Worm (Caenorhabditis elegans) whole organism, early embryonic: ENCODE data around the gene K02E11.3.

ENCODE experiments used
- B0310.2 ChIP-seq: sonication (generic microtip); optimal IDR thresholded peaks from 2 replicates; lab custom pipeline; 2016; ENCODE audit warnings: mild to moderate bottlenecking, missing genetic modification characterization, missing compliant biosample characterization
- F13C5.2 ChIP-seq: sonication (generic microtip); optimal IDR thresholded peaks from 2 replicates; lab custom pipeline; 2017; ENCODE audit warnings: mild to moderate bottlenecking, missing genetic modification characterization, inconsistent platforms, missing compliant biosample characterization
- aly-1 ChIP-seq: sonication (generic microtip); optimal IDR thresholded peaks from 2 replicates; lab custom pipeline; 2016; ENCODE audit warnings: missing genetic modification characterization, missing compliant biosample characterization
- ama-1 ChIP-seq: fragments of 150-350 bp; optimal IDR thresholded peaks from 2 replicates; lab custom pipeline; 2014
- ceh-13 ChIP-seq: fragments of 200-800 bp; sonication (Bioruptor generic); optimal IDR thresholded peaks from 2 replicates; lab custom pipeline; 2018; ENCODE audit warnings: mild to moderate bottlenecking, missing genetic modification characterization, missing compliant biosample characterization
- ceh-36 ChIP-seq: sonication (generic microtip); optimal IDR thresholded peaks from 2 replicates; lab custom pipeline; 2016; ENCODE audit warnings: missing genetic modification characterization, inconsistent platforms, missing compliant biosample characterization
- ets-7 ChIP-seq: sonication (generic microtip); optimal IDR thresholded peaks from 2 replicates; lab custom pipeline; 2016; ENCODE audit warnings: missing genotype, missing genetic modification characterization, missing compliant biosample characterization
- flt-1 ChIP-seq: fragments of 200-800 bp; sonication (Bioruptor generic); IDR thresholded peaks from 2 replicates; pipeline ENCODE4 v1.3.6; 2022; ENCODE audit warnings: missing genetic modification characterization, missing compliant biosample characterization
- hmbx-1 ChIP-seq: sonication (generic microtip); optimal IDR thresholded peaks from 2 replicates; lab custom pipeline; 2016; ENCODE audit warnings: mild to moderate bottlenecking, missing genetic modification characterization, missing compliant biosample characterization
- hmg-4 ChIP-seq: fragments of 200-800 bp; sonication (Bioruptor generic); optimal IDR thresholded peaks from 2 replicates; lab custom pipeline; 2018; ENCODE audit warnings: mild to moderate bottlenecking, missing genetic modification characterization, missing compliant biosample characterization
- hnd-1 ChIP-seq: sonication (generic microtip); optimal IDR thresholded peaks from 2 replicates; lab custom pipeline; 2016; ENCODE audit warnings: missing genetic modification characterization, missing compliant biosample characterization
- pes-1 ChIP-seq: fragments of 200-800 bp; sonication (Bioruptor generic); IDR thresholded peaks from 2 replicates; pipeline ENCODE4 v1.3.6; 2022; ENCODE audit warnings: missing genetic modification reagents, missing genetic modification characterization, missing compliant biosample characterization
- scrt-1 ChIP-seq: fragments of 200-800 bp; sonication (Bioruptor generic); IDR thresholded peaks from 2 replicates; pipeline ENCODE4 v1.3.6; 2022; ENCODE audit warnings: missing genetic modification characterization, missing compliant biosample characterization
- sea-1 ChIP-seq: fragments of 200-800 bp; sonication (Bioruptor generic); conservative IDR thresholded peaks from 2 replicates; pipeline ENCODE4 v1.3.6; 2022; ENCODE audit warnings: missing genetic modification characterization, missing compliant biosample characterization
- tbx-11 ChIP-seq: fragments of 200-800 bp; sonication (Bioruptor generic); IDR thresholded peaks from 2 replicates; pipeline ENCODE4 v1.3.6; 2022; ENCODE audit warnings: missing genetic modification characterization, missing compliant biosample characterization
- tbx-37 ChIP-seq: fragments of 200-800 bp; sonication (Bioruptor generic); conservative IDR thresholded peaks from 2 replicates; pipeline ENCODE4 v1.3.6; 2022; ENCODE audit warnings: missing genetic modification reagents, missing genetic modification characterization, missing compliant biosample characterization
- tra-4 ChIP-seq: sonication (generic microtip); optimal IDR thresholded peaks from 2 replicates; lab custom pipeline; 2017; ENCODE audit warnings: missing genetic modification characterization, missing compliant biosample characterization

The K02E11.3 gene

DNA sequence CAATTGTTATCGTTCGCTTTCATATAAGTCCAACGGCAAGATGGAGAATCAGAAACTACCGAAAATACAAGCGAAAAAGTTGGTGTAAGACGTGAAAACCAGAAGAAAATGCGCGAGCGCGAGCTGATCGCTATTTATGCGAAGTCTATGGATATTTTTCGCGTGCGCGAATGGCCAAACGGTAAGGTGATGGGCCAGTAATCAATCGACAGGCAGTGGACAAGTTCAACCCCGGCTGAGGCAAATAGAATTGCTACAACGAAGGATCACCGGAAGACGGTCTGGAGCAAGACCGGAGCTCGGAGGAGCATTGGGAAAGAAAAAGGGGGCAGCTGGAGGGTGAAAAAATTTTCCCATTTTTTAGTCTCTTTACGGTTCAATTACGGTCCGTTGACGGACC lies 9.2 kb downstream of the K02E11.3 start:
- peak; percentile 32; the same call in 1 of the 2 replicates for TF ChIP-seq tbx-37 (GFP tag; lab: Robert Waterston, UW)
- 0 out of 2 replicates have a peak, but pooled peaks have one; percentile 42 for TF ChIP-seq flt-1 (GFP tag; lab: Robert Waterston, UW)
- TF ChIP-seq scrt-1 (GFP tag; lab: Robert Waterston, UW): 0 out of 2 replicates have a peak, but pooled peaks have one; percentile 21
- TF ChIP-seq pes-1: peak; percentile 65
- 0 out of 2 replicates have a peak, but pooled peaks have one; percentile 25 for TF ChIP-seq sea-1 (GFP tag; lab: Robert Waterston, UW)

DNA sequence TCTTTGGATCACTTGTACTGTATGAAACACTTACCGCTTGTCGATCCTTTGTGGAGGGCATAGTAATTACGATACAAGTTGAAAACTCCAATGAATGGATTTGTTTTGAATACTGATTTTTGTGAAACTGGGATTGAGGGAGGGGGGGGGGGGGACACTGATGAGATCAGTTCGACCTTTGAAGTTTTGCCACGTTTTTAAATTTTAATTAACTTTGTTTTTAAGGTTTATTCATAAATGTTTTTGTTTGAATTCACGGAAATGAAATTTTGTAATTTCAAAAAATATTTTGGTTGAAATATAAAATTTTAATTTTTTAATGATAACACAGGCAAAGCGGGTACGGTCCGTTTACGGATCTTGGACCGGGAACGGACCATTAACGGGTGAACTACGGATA lies 10.7 kb downstream of the K02E11.3 start, which contains the start of gene ent-3:
TSS of gene ent-3 (minus strand) at position 101 of the 400 bp plus-strand sequence.
- TF ChIP-seq ama-1 (lab: Kevin White, UChicago): no peak
- TF ChIP-seq B0310.2 (tag; lab: Kevin White, UChicago): no peak
- TF ChIP-seq scrt-1 (GFP tag; lab: Robert Waterston, UW): no peak
- TF ChIP-seq ets-7 (tag; lab: Kevin White, UChicago): no peak
- no peak for TF ChIP-seq aly-1
- TF ChIP-seq tra-4 (tag; lab: Kevin White, UChicago): no peak
- no peak for TF ChIP-seq F13C5.2 (tag; lab: Kevin White, UChicago)
- TF ChIP-seq hnd-1: no peak
- TF ChIP-seq sea-1 (GFP tag; lab: Robert Waterston, UW): no peak
- TF ChIP-seq tbx-11 (GFP tag; lab: Robert Waterston, UW): no peak
- TF ChIP-seq hmg-4: no peak

DNA sequence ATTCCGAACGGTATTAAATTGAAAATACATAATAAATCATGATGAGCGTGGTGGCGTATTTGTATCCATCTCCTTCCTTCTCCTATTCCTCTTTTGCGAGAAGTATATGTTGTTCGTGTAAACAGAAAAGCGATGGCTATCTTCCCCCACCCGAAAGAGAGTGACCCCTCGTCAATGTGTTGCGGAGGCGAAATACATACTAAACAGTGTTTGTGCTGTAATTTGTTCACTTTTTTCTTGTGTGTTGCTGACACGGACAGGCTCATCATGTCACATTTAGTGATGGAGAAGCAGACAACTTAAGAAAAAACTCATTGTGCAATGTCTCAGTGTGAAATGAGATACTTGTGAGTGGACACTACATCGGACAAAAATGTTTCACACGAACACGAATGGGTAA lies 15.0 kb downstream of the K02E11.3 start:
- TF ChIP-seq tbx-11 (GFP tag; lab: Robert Waterston, UW): no peak
- no peak for TF ChIP-seq sea-1 (GFP tag; lab: Robert Waterston, UW)
- TF ChIP-seq pes-1: no peak
- TF ChIP-seq F13C5.2 (tag; lab: Kevin White, UChicago): no peak
- no peak for TF ChIP-seq tra-4 (tag; lab: Kevin White, UChicago)
- no peak for TF ChIP-seq tbx-37 (GFP tag; lab: Robert Waterston, UW)
- TF ChIP-seq ets-7 (tag; lab: Kevin White, UChicago): no peak
- TF ChIP-seq ceh-36 (tag; lab: Kevin White, UChicago): no peak
- TF ChIP-seq flt-1 (GFP tag; lab: Robert Waterston, UW): no peak
- TF ChIP-seq hmbx-1: no peak
- no peak for TF ChIP-seq ceh-13 (GFP tag; lab: Kevin White, UChicago)
- TF ChIP-seq ama-1 (lab: Kevin White, UChicago): no peak
- no peak for TF ChIP-seq B0310.2 (tag; lab: Kevin White, UChicago)
- no peak for TF ChIP-seq aly-1
- TF ChIP-seq scrt-1 (GFP tag; lab: Robert Waterston, UW): no peak
- TF ChIP-seq hmg-4: no peak
- TF ChIP-seq hnd-1: no peak

DNA sequence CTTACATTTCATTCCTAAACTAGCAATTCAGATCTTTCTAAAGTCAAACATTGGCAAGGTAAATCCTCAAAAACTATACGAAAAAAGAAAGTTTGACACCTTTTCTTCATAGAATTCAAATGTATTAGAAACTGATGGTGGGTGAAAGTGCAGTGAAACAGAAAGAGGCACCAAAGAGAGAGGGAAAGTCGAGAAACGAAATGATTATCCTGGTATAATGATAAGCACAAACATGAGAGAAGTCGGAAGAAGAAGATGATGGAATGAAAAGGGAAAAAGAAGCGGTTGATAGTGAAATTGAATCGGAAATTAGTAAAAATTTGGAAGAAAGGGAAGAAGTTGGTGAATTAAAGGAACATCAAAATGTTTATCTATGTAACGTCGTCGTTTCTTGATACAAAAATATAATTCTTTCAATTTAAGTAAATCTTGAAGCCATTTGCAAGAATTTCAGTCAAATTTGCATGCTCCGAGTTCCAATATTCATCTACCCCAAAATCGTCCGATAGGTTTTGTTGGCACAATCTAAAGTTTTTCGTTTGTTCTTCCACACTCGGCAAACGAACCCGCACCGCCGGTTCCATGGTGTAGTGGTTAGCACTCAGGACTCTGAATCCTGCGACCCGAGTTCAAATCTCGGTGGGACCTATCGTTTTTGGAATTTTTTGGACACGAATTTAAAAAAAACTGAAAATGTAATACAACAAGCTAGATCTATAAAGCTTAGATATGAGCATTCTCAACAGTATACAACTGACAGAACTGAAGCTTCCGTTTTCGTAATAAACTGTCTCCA lies 15.7 kb downstream of the K02E11.3 start:
- TF ChIP-seq F13C5.2 (tag; lab: Kevin White, UChicago) (no peak), ceh-13 (GFP tag; lab: Kevin White, UChicago) (no peak), sea-1 (GFP tag; lab: Robert Waterston, UW) (no peak), hnd-1 (no peak), ama-1 (lab: Kevin White, UChicago) (no peak)

DNA sequence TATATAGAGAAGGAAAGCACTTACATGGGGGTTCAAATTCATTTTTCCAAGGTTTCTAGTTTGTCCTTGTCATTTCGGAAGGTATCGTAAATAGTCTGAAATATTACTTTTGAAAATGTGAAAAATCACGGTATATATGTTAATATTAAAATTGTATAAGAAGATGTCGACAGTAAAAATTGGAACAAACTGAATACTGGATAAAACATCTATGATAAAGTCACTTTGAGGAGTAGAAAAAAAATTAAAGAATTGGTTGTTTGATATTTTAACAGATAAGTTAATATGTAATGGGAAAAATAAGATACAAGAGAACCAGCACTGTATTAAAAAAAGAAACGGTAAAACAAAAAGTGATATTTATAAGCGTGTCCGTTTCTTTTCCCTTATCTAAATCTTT lies 20.3 kb downstream of the K02E11.3 start, which contains the start of gene nep-21:
TSS of gene nep-21 (minus strand) at position 101 of the 400 bp plus-strand sequence.
- no peak for TF ChIP-seq hmbx-1
- TF ChIP-seq F13C5.2 (tag; lab: Kevin White, UChicago): no peak
- no peak for TF ChIP-seq tbx-37 (GFP tag; lab: Robert Waterston, UW)
- no peak for TF ChIP-seq ama-1 (lab: Kevin White, UChicago)
- TF ChIP-seq hmg-4: no peak
- no peak for TF ChIP-seq tbx-11 (GFP tag; lab: Robert Waterston, UW)
- TF ChIP-seq ets-7 (tag; lab: Kevin White, UChicago): no peak
- TF ChIP-seq ceh-36 (tag; lab: Kevin White, UChicago): no peak
- TF ChIP-seq aly-1: no peak
- TF ChIP-seq flt-1 (GFP tag; lab: Robert Waterston, UW): no peak
- no peak for TF ChIP-seq hnd-1
- no peak for TF ChIP-seq sea-1 (GFP tag; lab: Robert Waterston, UW)
- TF ChIP-seq scrt-1 (GFP tag; lab: Robert Waterston, UW): no peak
- TF ChIP-seq pes-1: no peak

DNA sequence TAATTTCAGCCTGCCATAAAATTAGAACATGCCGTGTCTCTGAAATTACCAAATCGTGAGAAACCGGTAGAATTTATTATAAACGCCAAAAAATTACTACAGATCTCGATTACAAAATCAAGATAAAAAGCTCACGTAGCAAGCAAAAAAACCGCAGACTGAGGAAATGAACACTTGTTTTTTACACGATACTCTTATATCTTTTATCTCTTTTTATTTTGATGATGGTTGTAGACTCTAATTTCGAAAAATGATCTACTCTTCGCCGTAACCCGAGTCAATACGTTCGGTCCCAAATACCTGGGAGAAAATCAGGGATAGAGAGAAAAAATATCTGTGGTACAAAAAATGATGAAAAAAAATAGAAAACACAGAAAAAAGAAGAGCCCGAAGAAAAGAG lies 23.5 kb downstream of the K02E11.3 start:
- TF ChIP-seq hnd-1 (no peak), hmg-4 (no peak), ceh-13 (GFP tag; lab: Kevin White, UChicago) (no peak), pes-1 (no peak), aly-1 (no peak), hmbx-1 (no peak), ama-1 (lab: Kevin White, UChicago) (no peak), F13C5.2 (tag; lab: Kevin White, UChicago) (no peak), ceh-36 (tag; lab: Kevin White, UChicago) (no peak), B0310.2 (tag; lab: Kevin White, UChicago) (no peak), sea-1 (GFP tag; lab: Robert Waterston, UW) (no peak), scrt-1 (GFP tag; lab: Robert Waterston, UW) (no peak), ets-7 (tag; lab: Kevin White, UChicago) (no peak), tbx-11 (GFP tag; lab: Robert Waterston, UW) (no peak), flt-1 (GFP tag; lab: Robert Waterston, UW) (no peak), tbx-37 (GFP tag; lab: Robert Waterston, UW) (no peak)

DNA sequence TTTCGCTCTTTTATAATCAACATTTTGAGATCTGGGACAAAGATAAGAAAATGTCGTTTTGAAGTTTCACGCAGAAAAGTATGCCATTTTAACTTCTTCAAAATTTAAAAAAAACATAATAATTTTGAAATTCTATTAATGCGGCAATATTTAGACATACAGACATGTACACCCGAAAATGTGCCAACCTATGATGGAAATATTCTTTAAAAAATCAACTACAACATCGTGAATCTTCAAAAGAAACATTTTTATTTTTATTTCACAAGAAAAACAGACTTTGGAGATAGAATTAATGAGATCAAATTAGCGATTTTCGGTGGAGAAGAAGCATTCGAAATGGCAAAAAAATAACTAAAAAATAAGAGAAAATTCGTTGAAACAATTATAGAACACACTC lies 31.6 kb downstream of the K02E11.3 start, which contains the start of gene T16A9.5:
TSS of gene T16A9.5 (minus strand) at position 101 of the 400 bp plus-strand sequence.
- no peak for TF ChIP-seq sea-1 (GFP tag; lab: Robert Waterston, UW)
- no peak for TF ChIP-seq F13C5.2 (tag; lab: Kevin White, UChicago)
- no peak for TF ChIP-seq tbx-11 (GFP tag; lab: Robert Waterston, UW)
- no peak for TF ChIP-seq B0310.2 (tag; lab: Kevin White, UChicago)
- no peak for TF ChIP-seq hmbx-1
- no peak for TF ChIP-seq tra-4 (tag; lab: Kevin White, UChicago)
- TF ChIP-seq aly-1: no peak
